Fruit fly (Drosophila melanogaster) whole organism, prepupa: Measurements from ENCODE around the gene S-Lap3.
A peak's percentile ranks its signal among the peaks of the same experiment; 100 is the strongest.

Experiments used
- CG11762 ChIP-seq: fragments of 200-800 bp; sonication (Bioruptor generic); optimal IDR thresholded peaks from 3 replicates; lab custom pipeline; 2016; ENCODE audit warnings: missing biosample characterization, missing genetic modification characterization; ENCODE audit not compliant: insufficient read depth
- CG6854 ChIP-seq: fragments of 200-800 bp; sonication (Bioruptor generic); optimal IDR thresholded peaks from 2 replicates; lab custom pipeline; 2017; ENCODE audit warnings: missing biosample characterization, mild to moderate bottlenecking, missing genetic modification characterization
- CG8319 ChIP-seq: fragments of 200-800 bp; sonication (Bioruptor generic); optimal IDR thresholded peaks from 3 replicates; lab custom pipeline; 2016; ENCODE audit warnings: missing biosample characterization, missing genetic modification characterization
- Lpt ChIP-seq: fragments of 200-800 bp; sonication (Bioruptor generic); optimal IDR thresholded peaks from 3 replicates; lab custom pipeline; 2016; ENCODE audit warnings: missing biosample characterization, missing genetic modification characterization
- Met ChIP-seq: fragments of 200-800 bp; sonication (Bioruptor generic); optimal IDR thresholded peaks from 3 replicates; lab custom pipeline; 2016; ENCODE audit warnings: missing biosample characterization, missing genetic modification characterization

DNA sequence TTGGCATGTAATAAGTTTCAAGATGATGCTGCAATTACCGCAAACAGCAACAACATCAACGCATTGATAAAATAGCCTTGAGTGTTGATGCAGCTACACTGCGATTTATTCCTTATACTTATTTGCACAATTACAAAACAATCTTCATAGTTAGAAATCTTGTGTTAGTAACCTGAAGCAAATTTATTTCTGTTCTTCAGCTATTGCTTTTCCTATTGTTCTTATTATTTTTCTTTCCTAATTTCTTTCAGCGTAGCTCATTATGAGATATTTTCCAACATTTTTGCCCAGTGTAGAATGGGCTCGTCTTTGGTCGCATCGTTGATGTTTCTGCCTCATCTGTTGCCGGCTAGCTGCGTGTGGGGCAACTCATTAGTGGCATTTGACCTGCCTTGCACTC lies 21.0 kb upstream of the S-Lap3 start:
- no peak for TF ChIP-seq Met (GFP tag; lab: Kevin White, UChicago)
- TF ChIP-seq CG8319 (GFP tag; lab: Kevin White, UChicago), result no peak
- no peak for TF ChIP-seq CG11762 (GFP tag; lab: Kevin White, UChicago)
- TF ChIP-seq CG6854 (GFP tag; lab: Kevin White, UChicago), result no peak
- peak; percentile 34 for TF ChIP-seq Lpt (GFP tag; lab: Kevin White, UChicago)
